Fruit fly (Drosophila melanogaster) whole organism, embryonic: ENCODE data around the gene CG15471.

ENCODE experiments used
- Ada2b ChIP-seq: fragments of 200-800 bp; sonication (Bioruptor generic); IDR thresholded peaks from 2 replicates; pipeline ENCODE4 v1.3.6; 2022; ENCODE audit warnings: missing biosample characterization, missing genetic modification characterization
- CG12769 ChIP-seq: fragments of 200-800 bp; sonication (Bioruptor generic); optimal IDR thresholded peaks from 2 replicates; lab custom pipeline; 2019; ENCODE audit warnings: missing biosample characterization, mild to moderate bottlenecking, missing genetic modification characterization, moderate library complexity
- CG14441 ChIP-seq: fragments of 200-800 bp; sonication (Bioruptor generic); IDR thresholded peaks from 2 replicates; pipeline ENCODE4 v1.3.6; 2022; ENCODE audit warnings: missing biosample characterization, missing genetic modification characterization
- CG16863 ChIP-seq: fragments of 200-800 bp; sonication (Bioruptor generic); optimal IDR thresholded peaks from 3 replicates; lab custom pipeline; 2016; ENCODE audit warnings: missing biosample characterization, missing genetic modification characterization
- CG17361 ChIP-seq: fragments of 200-800 bp; sonication (Bioruptor generic); IDR thresholded peaks from 3 replicates; pipeline ENCODE4 v1.3.6; 2022; ENCODE audit warnings: missing biosample characterization, missing genetic modification characterization
- CG18764 ChIP-seq: fragments of 200-800 bp; sonication (Bioruptor generic); optimal IDR thresholded peaks from 3 replicates; lab custom pipeline; 2016; ENCODE audit warnings: missing biosample characterization, missing genetic modification characterization
- CG2199 ChIP-seq: fragments of 200-800 bp; sonication (Bioruptor generic); IDR thresholded peaks from 3 replicates; pipeline ENCODE4 v1.3.6; 2022; ENCODE audit warnings: missing biosample characterization, missing genetic modification characterization
- CG3847 ChIP-seq: fragments of 200-800 bp; sonication (Bioruptor generic); IDR thresholded peaks from 2 replicates; pipeline ENCODE4 v1.3.6; 2022; ENCODE audit warnings: missing biosample characterization, missing genetic modification characterization
- CG4404 ChIP-seq: fragments of 200-800 bp; sonication (Bioruptor generic); IDR thresholded peaks from 2 replicates; pipeline ENCODE4 v1.3.6; 2022; ENCODE audit warnings: missing biosample characterization, missing genetic modification characterization
- CG5245 ChIP-seq: fragments of 200-800 bp; sonication (Bioruptor generic); optimal IDR thresholded peaks from 3 replicates; lab custom pipeline; 2016; ENCODE audit warnings: missing biosample characterization, missing genetic modification characterization
- CG7372 ChIP-seq: fragments of 200-800 bp; sonication (Bioruptor generic); IDR thresholded peaks from 2 replicates; pipeline ENCODE4 v1.3.6; 2022; ENCODE audit warnings: missing biosample characterization, missing genetic modification characterization
- CG7556 ChIP-seq: fragments of 200-800 bp; sonication (Bioruptor generic); optimal IDR thresholded peaks from 2 replicates; lab custom pipeline; 2017; ENCODE audit warnings: missing biosample characterization, mild to moderate bottlenecking, missing genetic modification characterization
- CG9817 ChIP-seq: fragments of 200-800 bp; sonication (Bioruptor generic); optimal IDR thresholded peaks from 2 replicates; lab custom pipeline; 2018; ENCODE audit warnings: missing biosample characterization, mild to moderate bottlenecking, missing genetic modification characterization, moderate library complexity
- CG9932 ChIP-seq: fragments of 200-800 bp; sonication (Bioruptor generic); IDR thresholded peaks from 2 replicates; pipeline ENCODE4 v1.3.6; 2022; ENCODE audit warnings: missing biosample characterization, missing genetic modification characterization
- CTCF ChIP-seq: fragments of 200-800 bp; sonication (Bioruptor generic); optimal IDR thresholded peaks from 2 replicates; lab custom pipeline; 2017; ENCODE audit warnings: missing biosample characterization, mild to moderate bottlenecking, missing genetic modification characterization, moderate library complexity
- Gug ChIP-seq: fragments of 200-800 bp; sonication (Bioruptor generic); IDR thresholded peaks from 4 replicates; pipeline ENCODE4 v1.3.6; 2022; ENCODE audit warnings: missing biosample characterization, missing genetic modification characterization
- HLH4C ChIP-seq: fragments of 200-800 bp; sonication (Bioruptor generic); IDR thresholded peaks from 3 replicates; pipeline ENCODE4 v1.3.6; 2022; ENCODE audit warnings: missing biosample characterization, missing genetic modification characterization; ENCODE audit not compliant: partially characterized antibody
- Scr ChIP-seq: fragments of 200-800 bp; sonication (Bioruptor generic); IDR thresholded peaks from 2 replicates; pipeline ENCODE4 v1.3.6; 2022; ENCODE audit warnings: missing biosample characterization, missing genetic modification characterization; ENCODE audit not compliant: partially characterized antibody
- Usf ChIP-seq: fragments of 200-800 bp; sonication (Bioruptor generic); optimal IDR thresholded peaks from 2 replicates; lab custom pipeline; 2017; ENCODE audit warnings: missing genotype, missing biosample characterization, missing genetic modification characterization
- Xbp1 ChIP-seq: fragments of 200-800 bp; sonication (Bioruptor generic); optimal IDR thresholded peaks from 3 replicates; lab custom pipeline; 2016; ENCODE audit warnings: missing biosample characterization, mild to moderate bottlenecking, missing genetic modification characterization
- ash1 ChIP-seq: fragments of 200-800 bp; sonication (Bioruptor generic); optimal IDR thresholded peaks from 2 replicates; lab custom pipeline; 2018; ENCODE audit warnings: missing biosample characterization, mild to moderate bottlenecking, missing genetic modification characterization
- bcd ChIP-seq: fragments of 200-800 bp; sonication (Bioruptor generic); optimal IDR thresholded peaks from 2 replicates; lab custom pipeline; 2017; ENCODE audit warnings: missing biosample characterization, mild to moderate bottlenecking, missing genetic modification characterization
- fu2 ChIP-seq: fragments of 200-800 bp; sonication (Bioruptor generic); optimal IDR thresholded peaks from 2 replicates; lab custom pipeline; 2016; ENCODE audit warnings: missing biosample characterization, missing genetic modification characterization
- gem ChIP-seq: fragments of 200-800 bp; sonication (Bioruptor generic); optimal IDR thresholded peaks from 2 replicates; lab custom pipeline; 2019; ENCODE audit warnings: missing biosample characterization, mild to moderate bottlenecking, missing genetic modification characterization, moderate library complexity
- gt ChIP-seq: fragments of 200-800 bp; sonication (Bioruptor generic); IDR thresholded peaks from 2 replicates; pipeline ENCODE4 v1.3.6; 2022; ENCODE audit warnings: missing biosample characterization, missing genetic modification characterization
- hkb ChIP-seq, 2 experiments: fragments of 200-800 bp in 1 of 2; fragments of >200 bp in 1 of 2; sonication (Bioruptor generic) in 1 of 2; IDR thresholded peaks in 1 of 2; optimal IDR thresholded peaks in 1 of 2; 2 replicates each; pipeline versions ENCODE4 v1.3.6 to Lab custom; 2017 to 2022; ENCODE audit warnings: missing biosample characterization in 1 of 2, missing genetic modification characterization in 1 of 2
- lab ChIP-seq: fragments of 200-800 bp; sonication (Bioruptor generic); optimal IDR thresholded peaks from 3 replicates; lab custom pipeline; 2017; ENCODE audit warnings: missing biosample characterization, missing genetic modification characterization, mild to moderate bottlenecking, moderate library complexity, missing genetic modification reagents
- odd ChIP-seq: fragments of 200-800 bp; sonication (Bioruptor generic); optimal IDR thresholded peaks from 2 replicates; lab custom pipeline; 2017; ENCODE audit warnings: missing biosample characterization, mild to moderate bottlenecking, missing genetic modification characterization
- pnt ChIP-seq: fragments of 200-800 bp; sonication (Bioruptor generic); optimal IDR thresholded peaks from 3 replicates; lab custom pipeline; 2016; ENCODE audit warnings: missing biosample characterization, missing genetic modification characterization
- slp2 ChIP-seq: fragments of 200-800 bp; sonication (Bioruptor generic); optimal IDR thresholded peaks from 2 replicates; lab custom pipeline; 2016; ENCODE audit warnings: missing biosample characterization, missing genetic modification characterization
- tna ChIP-seq: fragments of 200-800 bp; sonication (Bioruptor generic); IDR thresholded peaks from 2 replicates; pipeline ENCODE4 v1.3.6; 2022; ENCODE audit warnings: missing biosample characterization, missing genetic modification characterization; ENCODE audit not compliant: partially characterized antibody
- toy ChIP-seq: fragments of 200-800 bp; sonication (Bioruptor generic); IDR thresholded peaks from 2 replicates; pipeline ENCODE4 v1.3.6; 2022; ENCODE audit warnings: missing biosample characterization, missing genetic modification characterization
- unpg ChIP-seq: fragments of 200-800 bp; sonication (Bioruptor generic); optimal IDR thresholded peaks from 3 replicates; lab custom pipeline; 2018; ENCODE audit warnings: missing biosample characterization, mild to moderate bottlenecking, missing genetic modification characterization, moderate library complexity
- usp ChIP-seq: fragments of >200 bp; optimal IDR thresholded peaks from 2 replicates; lab custom pipeline; 2017; ENCODE audit warnings: missing biosample characterization, missing genetic modification characterization
- zen2 ChIP-seq: fragments of 200-800 bp; sonication (Bioruptor generic); IDR thresholded peaks from 3 replicates; pipeline ENCODE4 v1.3.6; 2022; ENCODE audit warnings: missing biosample characterization, missing genetic modification characterization; ENCODE audit not compliant: partially characterized antibody
- zfh1 ChIP-seq: fragments of 200-800 bp; sonication (Bioruptor generic); IDR thresholded peaks from 3 replicates; pipeline ENCODE4 v1.3.6; 2022; ENCODE audit warnings: missing biosample characterization, missing genetic modification characterization

Gene CG15471

DNA sequence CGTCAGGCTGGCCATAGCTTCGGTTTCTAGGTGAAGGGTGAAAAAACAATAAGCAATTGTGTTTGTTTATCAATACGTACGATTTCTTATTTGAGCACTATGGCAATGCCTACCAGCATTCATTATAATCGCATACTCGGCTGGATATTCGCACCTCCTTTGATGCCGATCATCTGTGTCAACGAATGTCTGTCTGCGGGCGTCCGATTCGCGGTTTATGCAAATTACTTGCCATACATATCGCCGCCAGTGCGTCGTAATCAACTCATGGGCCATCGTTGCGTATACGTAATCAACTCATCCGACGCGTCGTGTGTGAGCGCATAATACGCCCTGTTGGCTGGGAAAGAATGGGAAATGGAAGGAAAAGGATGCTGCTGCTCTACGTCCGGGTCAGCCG lies at the start of gene CG15471:
TSS of gene CG15471 (minus strand) at position 101 of the 400 bp plus-strand sequence.
- TF ChIP-seq CG18764 (GFP tag; lab: Kevin White, UChicago) (no peak), CG7372 (GFP tag; lab: Robert Waterston, UW) (peak; percentile 27; the same call in 1 of the 2 replicates)

- TF ChIP-seq lab (no peak), CG16863 (GFP tag; lab: Kevin White, UChicago) (no peak), HLH4C (GFP tag; lab: Robert Waterston, UW) (no peak), CG12769 (no peak), zen2 (GFP tag; lab: Robert Waterston, UW) (no peak), CG5245 (no peak), tna (GFP tag; lab: Robert Waterston, UW) (no peak), CG17361 (GFP tag; lab: Robert Waterston, UW) (no peak), CG14441 (GFP tag; lab: Robert Waterston, UW) (no peak), Xbp1 (GFP tag; lab: Kevin White, UChicago) (no peak), gt (GFP tag; lab: Robert Waterston, UW) (no peak), ash1 (GFP tag; lab: Kevin White, UChicago) (no peak), CG2199 (GFP tag; lab: Robert Waterston, UW) (no peak), odd (GFP tag; lab: Kevin White, UChicago) (no peak), unpg (GFP tag; lab: Kevin White, UChicago) (no peak), CG3847 (GFP tag; lab: Robert Waterston, UW) (no peak), Usf (GFP tag; lab: Kevin White, UChicago) (no peak)
These were observed 43.1 kb upstream of the CG15471 start, which contains the start of gene CG12682 for dm6 chrX:4825674-4826073. TSS of gene CG12682 (plus strand) at chrX:4825974.

DNA sequence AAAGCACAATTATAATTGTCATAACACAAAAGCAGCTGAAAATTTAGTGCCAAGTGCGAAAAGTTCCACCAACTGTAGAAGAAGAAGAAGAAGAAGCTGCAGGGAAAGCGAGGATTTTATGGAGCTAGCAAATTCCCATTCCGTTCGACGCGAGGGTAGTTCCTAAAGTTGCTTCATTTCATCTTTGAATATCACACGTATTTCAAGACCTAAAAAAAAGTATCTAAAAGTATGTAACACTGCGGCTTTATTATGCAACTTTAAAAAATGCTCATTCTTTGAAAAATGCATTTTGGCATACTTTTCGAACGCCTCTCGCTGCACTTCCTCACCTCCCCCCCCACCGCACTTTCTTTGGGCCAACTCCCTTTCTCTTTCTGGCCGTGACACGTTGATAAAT lies 25.2 kb upstream of the CG15471 start:
- TF ChIP-seq odd (GFP tag; lab: Kevin White, UChicago) (no peak), hkb (optimal IDR thresholded peaks at IDR 0.05; lab: Kevin White, UChicago) (peak; percentile 91), hkb (GFP tag; IDR thresholded peaks at IDR 0.05; lab: Robert Waterston, UW) (no peak), gem (tag; lab: Kevin White, UChicago) (peak; percentile 15), Gug (GFP tag; lab: Robert Waterston, UW) (no peak), CG4404 (GFP tag; lab: Robert Waterston, UW) (0 out of 2 replicates have a peak, but pooled peaks have one; percentile 21), Ada2b (GFP tag; lab: Robert Waterston, UW) (0 out of 2 replicates have a peak, but pooled peaks have one; percentile 11)

DNA sequence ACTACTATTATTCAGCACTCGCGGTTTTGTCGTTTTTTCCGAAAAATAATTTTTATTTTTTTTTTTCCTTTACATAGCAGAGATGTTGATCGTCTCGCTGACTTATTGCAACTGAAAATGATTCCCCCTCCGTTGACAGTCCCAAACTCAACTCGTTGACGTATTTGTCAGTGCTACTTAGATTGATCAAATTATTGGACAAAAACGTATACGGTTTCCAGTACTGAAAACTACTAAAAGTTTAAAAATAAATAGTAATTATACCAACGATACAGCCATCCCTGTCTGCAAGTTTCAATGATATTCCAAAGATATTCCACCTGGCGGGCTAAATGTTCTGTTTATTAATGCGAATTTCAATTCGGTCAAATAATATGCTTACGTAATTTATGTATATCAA lies 22.2 kb upstream of the CG15471 start, which contains the start of gene CG2861:
TSS of gene CG2861 (minus strand) at position 101 of the 400 bp plus-strand sequence.
- TF ChIP-seq hkb (optimal IDR thresholded peaks at IDR 0.05; lab: Kevin White, UChicago) (no peak), hkb (GFP tag; IDR thresholded peaks at IDR 0.05; lab: Robert Waterston, UW) (no peak), bcd (GFP tag; lab: Kevin White, UChicago) (no peak), CG9817 (tag; lab: Kevin White, UChicago) (no peak), pnt (GFP tag; lab: Kevin White, UChicago) (no peak), CTCF (no peak), toy (GFP tag; lab: Robert Waterston, UW) (no peak), fu2 (GFP tag; lab: Kevin White, UChicago) (no peak), CG9932 (no peak), Scr (no peak), usp (GFP tag; lab: Kevin White, UChicago) (no peak), zfh1 (no peak), slp2 (GFP tag; lab: Kevin White, UChicago) (no peak), CG7556 (GFP tag; lab: Kevin White, UChicago) (no peak)
